Fruit fly (Drosophila melanogaster): Measurements from ENCODE around the gene nom.

The nom gene

dm6 chr3R:8676560-8677000 lies 46.4 kb upstream of the nom start, which contains the start of the genes Unc50, CG11755 and CG8043 (continued):
- peak; percentile 44 for TF ChIP-seq fu2 (GFP tag; optimal IDR thresholded peaks at IDR 0.05)
- peak; percentile 68 for TF ChIP-seq pum (GFP tag; optimal IDR thresholded peaks at IDR 0.05)
- TF ChIP-seq GATAe (GFP tag; conservative IDR thresholded peaks at IDR 0.05), result peak; percentile 78
- TF ChIP-seq rib (GFP tag; IDR thresholded peaks at IDR 0.05), result no peak
- TF ChIP-seq CG30403 (GFP tag; optimal IDR thresholded peaks at IDR 0.05), result peak; percentile 90
- TF ChIP-seq seq (GFP tag; IDR thresholded peaks at IDR 0.05), result peak; percentile 48; the same call in 1 of the 2 replicates
- TF ChIP-seq vnd (GFP tag; IDR thresholded peaks at IDR 0.05; ENCODE audit: partially characterized antibody), result peak; percentile 98
- peak; percentile 85; the same call in 2 of the 4 replicates for TF ChIP-seq chinmo (GFP tag; IDR thresholded peaks at IDR 0.05; ENCODE audit: partially characterized antibody)
- peak; percentile 72 for TF ChIP-seq corto (GFP tag; optimal IDR thresholded peaks at IDR 0.05)
- TF ChIP-seq Sin3A (optimal IDR thresholded peaks at IDR 0.05), result peak; percentile 88
- TF ChIP-seq CG1024 (GFP tag; IDR thresholded peaks at IDR 0.05), result peak; percentile 34; the same call in 1 of the 2 replicates
- peak; percentile 33 for TF ChIP-seq CHES-1-like (GFP tag; optimal IDR thresholded peaks at IDR 0.05)
- peak; percentile 50; the same call in 1 of the 2 replicates for TF ChIP-seq CG8765 (GFP tag; IDR thresholded peaks at IDR 0.05)
- peak; percentile 80 for TF ChIP-seq B-H2 (GFP tag; optimal IDR thresholded peaks at IDR 0.05)
- TF ChIP-seq vfl (GFP tag; optimal IDR thresholded peaks at IDR 0.05), result peak; percentile 78
- peak; percentile 98 for TF ChIP-seq BEAF-32 (GFP tag; optimal IDR thresholded peaks at IDR 0.05)
- TF ChIP-seq CG6854 (GFP tag; optimal IDR thresholded peaks at IDR 0.05), result no peak
- TF ChIP-seq BtbVII (GFP tag; optimal IDR thresholded peaks at IDR 0.05), result no peak
- no peak for TF ChIP-seq Dfd (GFP tag; optimal IDR thresholded peaks at IDR 0.05)
- peak; percentile 55 for TF ChIP-seq CG18764 (GFP tag; optimal IDR thresholded peaks at IDR 0.05)
- no peak for TF ChIP-seq sr (GFP tag; IDR thresholded peaks at IDR 0.05)
- peak; percentile 87 for TF ChIP-seq HmgZ (tag; optimal IDR thresholded peaks at IDR 0.05)
- peak; percentile 47 for TF ChIP-seq CG8089 (GFP tag; optimal IDR thresholded peaks at IDR 0.05)
- TF ChIP-seq CG43689 (GFP tag; IDR thresholded peaks at IDR 0.05), result no peak
- peak; percentile 97 for TF ChIP-seq inv (GFP tag; IDR thresholded peaks at IDR 0.05; ENCODE audit: partially characterized antibody)
- no peak for TF ChIP-seq Hand (GFP tag; optimal IDR thresholded peaks at IDR 0.05)
- TF ChIP-seq Asciz (GFP tag; optimal IDR thresholded peaks at IDR 0.05), result no peak
- TF ChIP-seq h (optimal IDR thresholded peaks at IDR 0.05), result no peak
- peak; percentile 47 for TF ChIP-seq odd (GFP tag; optimal IDR thresholded peaks at IDR 0.05)
- TF ChIP-seq Sry-β (GFP tag; optimal IDR thresholded peaks at IDR 0.05), result peak; percentile 46
- no peak for TF ChIP-seq org-1 (GFP tag; optimal IDR thresholded peaks at IDR 0.05)
- TF ChIP-seq Dek (tag; optimal IDR thresholded peaks at IDR 0.05), result peak; percentile 59
- no peak for TF ChIP-seq Hey (tag; optimal IDR thresholded peaks at IDR 0.05)
- peak; percentile 36; the same call in 1 of the 2 replicates for TF ChIP-seq Ada2b (GFP tag; IDR thresholded peaks at IDR 0.05)
- TF ChIP-seq MESR4 (GFP tag; optimal IDR thresholded peaks at IDR 0.05), result peak; percentile 8
- TF ChIP-seq CG4424 (GFP tag; optimal IDR thresholded peaks at IDR 0.05), result peak; percentile 78
- peak; percentile 91 for TF ChIP-seq lilli (GFP tag; optimal IDR thresholded peaks at IDR 0.05)
- TF ChIP-seq unc-4 (GFP tag; IDR thresholded peaks at IDR 0.05; ENCODE audit: partially characterized antibody), result peak; percentile 98
- TF ChIP-seq CG17568 (GFP tag; optimal IDR thresholded peaks at IDR 0.05), result peak; percentile 31
- TF ChIP-seq kni (GFP tag; optimal IDR thresholded peaks at IDR 0.05), result peak; percentile 52
- TF ChIP-seq gt (GFP tag; IDR thresholded peaks at IDR 0.05), result no peak
- TF ChIP-seq pnt (GFP tag; optimal IDR thresholded peaks at IDR 0.05), result peak; percentile 52
- TF ChIP-seq sim (GFP tag; IDR thresholded peaks at IDR 0.05), result no peak
- peak; percentile 47 for TF ChIP-seq pb (GFP tag; optimal IDR thresholded peaks at IDR 0.05)
- TF ChIP-seq shn (GFP tag; optimal IDR thresholded peaks at IDR 0.05), result peak; percentile 45
- peak; percentile 31 for TF ChIP-seq CG4328 (GFP tag; optimal IDR thresholded peaks at IDR 0.05)
- TF ChIP-seq MTF-1 (GFP tag; optimal IDR thresholded peaks at IDR 0.05; ENCODE audit: borderline replicate concordance), result no peak
- peak; percentile 78 for TF ChIP-seq Chrac-16 (GFP tag; optimal IDR thresholded peaks at IDR 0.05)
- peak; percentile 87 for TF ChIP-seq gem (tag; optimal IDR thresholded peaks at IDR 0.05)
- TF ChIP-seq HLH3B (GFP tag; IDR thresholded peaks at IDR 0.05), result peak; percentile 59; the same call in 1 of the 2 replicates
- no peak for TF ChIP-seq toy (GFP tag; IDR thresholded peaks at IDR 0.05)

Data from whole organism, embryonic.